Worm (Caenorhabditis elegans) whole organism, midembryonic: ENCODE measurements around the gene dcr-1.

ENCODE experiments used
- flt-1 ChIP-seq: fragments of 200-800 bp; sonication (Bioruptor generic); IDR thresholded peaks from 2 replicates; pipeline ENCODE4 v1.3.6; 2022; ENCODE audit warnings: missing genetic modification characterization, missing compliant biosample characterization
- med-1 ChIP-seq: sonication (generic microtip); optimal IDR thresholded peaks from 2 replicates; lab custom pipeline; 2017; ENCODE audit warnings: missing genetic modification characterization, mild to moderate bottlenecking, missing compliant biosample characterization, antibody characterized with exemption, missing genetic modification reagents; ENCODE audit not compliant: insufficient read depth
- ref-1 ChIP-seq: fragments of 200-800 bp; sonication (Bioruptor generic); conservative IDR thresholded peaks from 2 replicates; pipeline ENCODE4 v1.3.6; 2022; ENCODE audit warnings: missing genetic modification reagents, missing genetic modification characterization, missing compliant biosample characterization
- tab-1 ChIP-seq: fragments of 200-800 bp; sonication (Bioruptor generic); IDR thresholded peaks from 2 replicates; pipeline ENCODE4 v1.3.6; 2022; ENCODE audit warnings: missing genetic modification characterization, missing compliant biosample characterization
- ztf-29 ChIP-seq: fragments of 200-800 bp; sonication (Bioruptor generic); IDR thresholded peaks from 2 replicates; pipeline ENCODE4 v1.3.6; 2022; ENCODE audit warnings: missing genetic modification reagents, missing genetic modification characterization, missing compliant biosample characterization

DNA sequence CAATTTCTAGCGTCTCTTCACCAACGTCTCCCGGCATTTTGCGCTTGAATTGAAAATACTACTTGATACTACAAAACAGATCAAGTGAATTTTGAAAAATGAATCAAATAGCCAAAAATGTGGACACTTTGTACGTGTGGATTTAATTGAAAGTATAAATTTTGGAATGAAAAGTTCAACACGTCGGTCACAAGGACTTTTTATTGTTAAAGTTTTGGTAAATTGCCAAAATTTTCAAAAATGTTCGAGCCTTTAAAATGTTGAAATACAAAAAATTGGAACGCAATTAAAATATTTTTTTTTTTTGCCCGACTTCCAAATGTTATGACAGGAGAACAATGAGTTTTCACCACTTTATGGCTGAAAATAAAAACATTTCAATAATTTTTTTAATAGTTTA is 18.0 kb upstream of the dcr-1 start, which contains the start of gene K06H7.8:
- no peak for TF ChIP-seq med-1
- no peak for TF ChIP-seq ref-1
- TF ChIP-seq tab-1 (GFP tag; lab: Robert Waterston, UW), result no peak
- TF ChIP-seq flt-1 (GFP tag; lab: Robert Waterston, UW), result no peak
- no peak for TF ChIP-seq ztf-29 (GFP tag; lab: Robert Waterston, UW)
